Worm (Caenorhabditis elegans) whole organism, L1 larva: Measurements from ENCODE around the gene F26F4.2.

Source experiments
- C04F5.9 ChIP-seq: sonication (generic microtip); optimal IDR thresholded peaks from 2 replicates; lab custom pipeline; 2016; ENCODE audit warnings: missing genetic modification characterization, missing compliant biosample characterization
- C34B4.2 ChIP-seq: sonication (generic microtip); optimal IDR thresholded peaks from 2 replicates; lab custom pipeline; 2017; ENCODE audit warnings: mild to moderate bottlenecking, missing genetic modification characterization, missing compliant biosample characterization
- alr-1 ChIP-seq: fragments of 200-800 bp; sonication (Bioruptor generic); optimal IDR thresholded peaks from 2 replicates; lab custom pipeline; 2018; ENCODE audit warnings: borderline replicate concordance, mild to moderate bottlenecking, missing genetic modification characterization, missing compliant biosample characterization
- aly-2 ChIP-seq: fragments of 150-350 bp; optimal IDR thresholded peaks from 2 replicates; lab custom pipeline; 2014; ENCODE audit warnings: missing biosample characterization, missing genetic modification characterization
- blmp-1 ChIP-seq: fragments of 150-350 bp; optimal IDR thresholded peaks from 2 replicates; lab custom pipeline; 2014; ENCODE audit warnings: missing biosample characterization, missing genetic modification characterization
- ceh-63 ChIP-seq: fragments of 200-800 bp; sonication (Bioruptor generic); optimal IDR thresholded peaks from 2 replicates; lab custom pipeline; 2018; ENCODE audit warnings: mild to moderate bottlenecking, missing genetic modification characterization, missing compliant biosample characterization
- ceh-8 ChIP-seq: fragments of 200-800 bp; sonication (Bioruptor generic); optimal IDR thresholded peaks from 2 replicates; lab custom pipeline; 2018; ENCODE audit warnings: mild to moderate bottlenecking, missing genetic modification characterization, moderate library complexity, missing compliant biosample characterization
- ceh-82 ChIP-seq, 3 experiments: fragments of 150-350 bp in 1 of 3; sonication (generic microtip) in 2 of 3; optimal IDR thresholded peaks; 2 replicates each; lab custom pipeline; 2014 to 2017; ENCODE audit warnings: missing biosample characterization in 3 of 3, missing genetic modification characterization in 3 of 3
- ceh-90 ChIP-seq: sonication (generic microtip); optimal IDR thresholded peaks from 2 replicates; lab custom pipeline; 2016; ENCODE audit warnings: missing genetic modification characterization, missing compliant biosample characterization
- ces-1 ChIP-seq: fragments of 150-350 bp; optimal IDR thresholded peaks from 2 replicates; lab custom pipeline; 2014; ENCODE audit warnings: missing biosample characterization, missing genetic modification reagents, missing genetic modification characterization
- dpl-1 ChIP-seq, 3 experiments: fragments of 150-350 bp in 2 of 3; sonication (generic microtip) in 1 of 3; optimal IDR thresholded peaks; 2 replicates each; lab custom pipeline; 2014 to 2017; ENCODE audit warnings: missing biosample characterization in 3 of 3, missing genetic modification characterization in 3 of 3, missing genetic modification reagents in 3 of 3
- efl-1 ChIP-seq, 4 experiments: fragments of 150-350 bp; optimal IDR thresholded peaks in 3 of 4; peaks in 1 of 4; 1 replicate in 1 of 4; 2 replicates in 3 of 4; lab custom pipeline; 2014; ENCODE audit warnings: missing biosample characterization in 2 of 4, missing genetic modification characterization in 2 of 4, missing genetic modification reagents in 2 of 4
- efl-3 ChIP-seq: fragments of 200-800 bp; sonication (Bioruptor generic); optimal IDR thresholded peaks from 2 replicates; lab custom pipeline; 2018; ENCODE audit warnings: mild to moderate bottlenecking, missing genetic modification characterization, missing compliant biosample characterization
- egl-13 ChIP-seq: sonication (generic microtip); optimal IDR thresholded peaks from 2 replicates; lab custom pipeline; 2016; ENCODE audit warnings: missing genotype, missing genetic modification reagents, missing genetic modification characterization, missing compliant biosample characterization
- egl-27 ChIP-seq, 2 experiments: fragments of 150-350 bp in 1 of 2; sonication (generic microtip); optimal IDR thresholded peaks; 3 replicates each; lab custom pipeline; 2017 to 2018; ENCODE audit warnings: missing biosample characterization in 2 of 2, missing genetic modification characterization in 2 of 2, missing genetic modification reagents in 2 of 2
- elt-3 ChIP-seq, 6 experiments: fragments of 150-350 bp in 1 of 6; sonication (generic microtip); optimal IDR thresholded peaks; 2 replicates each; lab custom pipeline; 2017 to 2018; ENCODE audit warnings: missing biosample characterization in 6 of 6, missing genetic modification characterization in 6 of 6, inconsistent platforms in 1 of 6
- ets-5 ChIP-seq: fragments of 200-800 bp; sonication (Bioruptor generic); IDR thresholded peaks from 2 replicates; pipeline ENCODE4 v1.3.6; 2022; ENCODE audit warnings: missing genetic modification characterization, missing compliant biosample characterization
- fkh-10 ChIP-seq: sonication (generic microtip); optimal IDR thresholded peaks from 2 replicates; lab custom pipeline; 2017; ENCODE audit warnings: missing biosample characterization, missing genetic modification reagents, missing genetic modification characterization
- fkh-8 ChIP-seq: sonication (generic microtip); optimal IDR thresholded peaks from 2 replicates; lab custom pipeline; 2016; ENCODE audit warnings: mild to moderate bottlenecking, missing genetic modification characterization, missing compliant biosample characterization
- grh-1 ChIP-seq: fragments of 200-800 bp; sonication (Bioruptor generic); IDR thresholded peaks from 2 replicates; pipeline ENCODE4 v1.3.6; 2022; ENCODE audit warnings: missing genetic modification reagents, missing genetic modification characterization, missing compliant biosample characterization
- hlh-17 ChIP-seq: fragments of 200-800 bp; sonication (Bioruptor generic); optimal IDR thresholded peaks from 2 replicates; lab custom pipeline; 2018; ENCODE audit warnings: missing genetic modification characterization, mild to moderate bottlenecking, missing compliant biosample characterization, moderate library complexity, borderline replicate concordance
- hpl-2 ChIP-seq: fragments of 150-350 bp; optimal IDR thresholded peaks from 2 replicates; lab custom pipeline; 2014; ENCODE audit warnings: missing biosample characterization, missing genetic modification reagents, missing genetic modification characterization
- irx-1 ChIP-seq: sonication (generic microtip); optimal IDR thresholded peaks from 2 replicates; lab custom pipeline; 2016; ENCODE audit warnings: missing genetic modification characterization, missing compliant biosample characterization
- jun-1 ChIP-seq: fragments of 150-350 bp; optimal IDR thresholded peaks from 2 replicates; lab custom pipeline; 2014; ENCODE audit warnings: missing biosample characterization, missing genetic modification reagents, missing genetic modification characterization
- lin-14 ChIP-seq: fragments of 200-800 bp; sonication (Bioruptor generic); optimal IDR thresholded peaks from 2 replicates; lab custom pipeline; 2018; ENCODE audit warnings: mild to moderate bottlenecking, missing genetic modification characterization, moderate library complexity, missing compliant biosample characterization
- lin-35 ChIP-seq, 2 experiments: fragments of 150-350 bp; optimal IDR thresholded peaks; 2 replicates each; lab custom pipeline; 2014; ENCODE audit warnings: missing biosample characterization in 2 of 2, missing genetic modification characterization in 2 of 2, missing genetic modification reagents in 2 of 2
- lir-3 ChIP-seq: sonication (generic microtip); optimal IDR thresholded peaks from 2 replicates; lab custom pipeline; 2016; ENCODE audit warnings: mild to moderate bottlenecking, missing genetic modification characterization, moderate library complexity, missing compliant biosample characterization; ENCODE audit not compliant: poor library complexity
- lsy-2 ChIP-seq, 2 experiments: fragments of 150-350 bp; optimal IDR thresholded peaks; 2 replicates each; lab custom pipeline; 2014; ENCODE audit warnings: missing biosample characterization in 2 of 2, missing genetic modification characterization in 2 of 2
- mdl-1 ChIP-seq, 2 experiments: fragments of 150-350 bp; optimal IDR thresholded peaks; 2 replicates each; lab custom pipeline; 2014 to 2017; ENCODE audit warnings: missing biosample characterization in 2 of 2, missing genetic modification characterization in 2 of 2, inconsistent platforms in 1 of 2
- mef-2 ChIP-seq: fragments of 150-350 bp; optimal IDR thresholded peaks from 2 replicates; lab custom pipeline; 2014; ENCODE audit warnings: missing biosample characterization, missing genetic modification characterization
- mep-1 ChIP-seq: fragments of 150-350 bp; optimal IDR thresholded peaks from 2 replicates; lab custom pipeline; 2014; ENCODE audit warnings: missing biosample characterization, missing genetic modification characterization
- nhr-11 ChIP-seq: fragments of 150-350 bp; optimal IDR thresholded peaks from 2 replicates; lab custom pipeline; 2014; ENCODE audit warnings: missing biosample characterization, missing genetic modification characterization
- nhr-12 ChIP-seq: sonication (generic microtip); optimal IDR thresholded peaks from 2 replicates; lab custom pipeline; 2017; ENCODE audit warnings: missing biosample characterization, missing genetic modification characterization
- nhr-20 ChIP-seq: sonication (generic microtip); optimal IDR thresholded peaks from 2 replicates; lab custom pipeline; 2016; ENCODE audit warnings: mild to moderate bottlenecking, missing genetic modification characterization, missing compliant biosample characterization
- nhr-47 ChIP-seq: sonication (generic microtip); optimal IDR thresholded peaks from 2 replicates; lab custom pipeline; 2016; ENCODE audit warnings: mild to moderate bottlenecking, missing genetic modification characterization, moderate library complexity, missing compliant biosample characterization
- nhr-71 ChIP-seq: sonication (generic microtip); optimal IDR thresholded peaks from 2 replicates; lab custom pipeline; 2016; ENCODE audit warnings: mild to moderate bottlenecking, missing genetic modification characterization, moderate library complexity, missing compliant biosample characterization
- nhr-76 ChIP-seq: sonication (generic microtip); optimal IDR thresholded peaks from 2 replicates; lab custom pipeline; 2017; ENCODE audit warnings: missing biosample characterization, missing genetic modification characterization
- nhr-77 ChIP-seq: fragments of 150-350 bp; optimal IDR thresholded peaks from 2 replicates; lab custom pipeline; 2014; ENCODE audit warnings: missing biosample characterization, missing genetic modification characterization
- nhr-84 ChIP-seq: sonication (generic microtip); optimal IDR thresholded peaks from 2 replicates; lab custom pipeline; 2017; ENCODE audit warnings: missing biosample characterization, missing genetic modification characterization
- nhr-85 ChIP-seq: sonication (generic microtip); peaks from one replicate; lab custom pipeline; 2016; ENCODE audit warnings: missing genetic modification characterization, inconsistent platforms, missing compliant biosample characterization
- nhr-90 ChIP-seq: sonication (generic microtip); optimal IDR thresholded peaks from 2 replicates; lab custom pipeline; 2016; ENCODE audit warnings: mild to moderate bottlenecking, missing genetic modification characterization, missing compliant biosample characterization; ENCODE audit not compliant: poor library complexity
- pag-3 ChIP-seq: sonication (generic microtip); optimal IDR thresholded peaks from 2 replicates; lab custom pipeline; 2017; ENCODE audit warnings: missing genetic modification characterization, mild to moderate bottlenecking, missing compliant biosample characterization, antibody characterized with exemption, borderline replicate concordance; ENCODE audit not compliant: insufficient read depth
- pax-3 ChIP-seq: fragments of 200-800 bp; sonication (Bioruptor generic); optimal IDR thresholded peaks from 2 replicates; lab custom pipeline; 2018; ENCODE audit warnings: mild to moderate bottlenecking, missing genetic modification characterization, moderate library complexity, missing compliant biosample characterization
- rnt-1 ChIP-seq: sonication (generic microtip); optimal IDR thresholded peaks from 2 replicates; lab custom pipeline; 2016; ENCODE audit warnings: mild to moderate bottlenecking, missing genetic modification characterization, moderate library complexity, missing compliant biosample characterization
- snu-23 ChIP-seq: sonication (generic microtip); optimal IDR thresholded peaks from 2 replicates; lab custom pipeline; 2016; ENCODE audit warnings: missing genetic modification characterization, missing compliant biosample characterization
- sox-4 ChIP-seq: sonication (generic microtip); optimal IDR thresholded peaks from 2 replicates; lab custom pipeline; 2016; ENCODE audit warnings: missing genetic modification characterization, missing compliant biosample characterization
- unc-130 ChIP-seq: fragments of 150-350 bp; optimal IDR thresholded peaks from 2 replicates; lab custom pipeline; 2017; ENCODE audit warnings: missing biosample characterization, missing genetic modification characterization, inconsistent platforms
- unc-86 ChIP-seq: sonication (generic microtip); optimal IDR thresholded peaks from 2 replicates; lab custom pipeline; 2016; ENCODE audit warnings: missing genetic modification characterization, missing compliant biosample characterization
- unc-98 ChIP-seq: fragments of 200-800 bp; sonication (Bioruptor generic); IDR thresholded peaks from 2 replicates; pipeline ENCODE4 v1.3.6; 2022; ENCODE audit warnings: missing genetic modification characterization, missing compliant biosample characterization
- vab-15 ChIP-seq: sonication (generic microtip); optimal IDR thresholded peaks from 2 replicates; lab custom pipeline; 2017; ENCODE audit warnings: missing genotype, mild to moderate bottlenecking, missing genetic modification characterization, missing compliant biosample characterization
- zip-4 ChIP-seq: fragments of 200-800 bp; sonication (Bioruptor generic); optimal IDR thresholded peaks from 2 replicates; lab custom pipeline; 2018; ENCODE audit warnings: mild to moderate bottlenecking, missing genetic modification characterization, moderate library complexity, missing compliant biosample characterization

Gene F26F4.2

DNA sequence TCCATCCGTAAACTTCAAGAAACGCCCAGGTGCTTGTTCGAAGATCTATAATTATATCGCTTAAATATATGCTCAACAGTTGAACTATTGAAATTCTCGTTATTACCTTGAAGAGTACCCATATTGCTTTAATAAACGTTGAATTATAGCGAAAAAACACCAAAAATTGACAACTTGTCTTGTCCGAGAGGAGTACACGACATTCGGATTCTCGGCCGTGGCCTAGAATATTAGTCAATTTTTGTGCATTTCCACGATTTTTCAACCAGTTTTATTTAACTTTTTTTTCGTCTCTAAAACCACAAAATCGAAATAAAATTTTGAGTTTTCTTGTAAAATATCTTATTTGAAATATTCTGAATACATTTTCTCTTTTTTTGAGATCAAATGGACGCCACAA is 1.3 kb downstream of the F26F4.2 start, which contains the start of the genes F26F4.9 and cee-1:
TSS of gene F26F4.9 (minus strand) at position 205 of the 400 bp plus-strand sequence.
TSS of gene cee-1 (plus strand) at position 383 of the 400 bp plus-strand sequence.
- TF ChIP-seq mdl-1 (tag; optimal IDR thresholded peaks at IDR 0.05; lab: Kevin White, UChicago) (no peak), ceh-8 (GFP tag; lab: Kevin White, UChicago) (no peak), nhr-11 (no peak), dpl-1 (GFP tag; optimal IDR thresholded peaks at IDR 0.05; lab: Kevin White, UChicago) (peak; percentile 61 to 76 (median 68)), aly-2 (tag; lab: Kevin White, UChicago) (no peak), elt-3 (tag; optimal IDR thresholded peaks at IDR 0.05; lab: Kevin White, UChicago) (peak in 1 of 6 experiments; percentile 14), efl-1 (optimal IDR thresholded peaks at IDR 0.05; lab: Kevin White, UChicago) (peak; percentile 63 to 79), efl-1 (GFP tag; optimal IDR thresholded peaks at IDR 0.05 in 1 of 2; lab: Kevin White, UChicago) (peak; percentile 78 to 96), fkh-8 (peak; percentile 70), ceh-90 (tag; lab: Kevin White, UChicago) (peak; percentile 90), nhr-76 (no peak), hpl-2 (GFP tag; lab: Kevin White, UChicago) (no peak), nhr-90 (tag; lab: Kevin White, UChicago) (peak; percentile 84), nhr-20 (peak; percentile 74), ets-5 (no peak), fkh-10 (GFP tag; lab: Kevin White, UChicago) (no peak), lin-35 (GFP tag; optimal IDR thresholded peaks at IDR 0.05; lab: Kevin White, UChicago) (peak; percentile 67 to 75), snu-23 (GFP tag; lab: Kevin White, UChicago) (peak; percentile 75), hlh-17 (GFP tag; lab: Kevin White, UChicago) (no peak), nhr-71 (tag; lab: Kevin White, UChicago) (peak; percentile 84), lir-3 (tag; lab: Kevin White, UChicago) (peak; percentile 93), unc-98 (GFP tag; lab: Robert Waterston, UW) (no peak), nhr-77 (tag; lab: Kevin White, UChicago) (no peak), ces-1 (GFP tag; lab: Kevin White, UChicago) (no peak), mef-2 (no peak), sox-4 (peak; percentile 87), lin-14 (GFP tag; lab: Kevin White, UChicago) (peak; percentile 71), zip-4 (GFP tag; lab: Kevin White, UChicago) (peak; percentile 8), C34B4.2 (tag; lab: Kevin White, UChicago) (no peak), unc-130 (tag; lab: Kevin White, UChicago) (no peak), pax-3 (peak; percentile 76), efl-3 (no peak), C04F5.9 (tag; lab: Kevin White, UChicago) (peak; percentile 66), alr-1 (tag; lab: Kevin White, UChicago) (no peak), nhr-12 (tag; lab: Kevin White, UChicago) (no peak), ceh-63 (GFP tag; lab: Kevin White, UChicago) (no peak), blmp-1 (peak; percentile 40), irx-1 (tag; lab: Kevin White, UChicago) (peak; percentile 86), lsy-2 (tag; optimal IDR thresholded peaks at IDR 0.05; lab: Kevin White, UChicago) (peak; percentile 63 to 69), pag-3 (tag; lab: Kevin White, UChicago) (no peak), nhr-85 (tag; lab: Kevin White, UChicago) (peak; percentile 82), unc-86 (tag; lab: Kevin White, UChicago) (peak; percentile 32), jun-1 (no peak), egl-13 (peak; percentile 75), mep-1 (tag; lab: Kevin White, UChicago) (peak; percentile 84), rnt-1 (tag; lab: Kevin White, UChicago) (peak; percentile 96), nhr-47 (tag; lab: Kevin White, UChicago) (peak; percentile 82), grh-1 (GFP tag; lab: Robert Waterston, UW) (no peak), vab-15 (tag; lab: Kevin White, UChicago) (no peak), nhr-84 (no peak), egl-27 (tag; optimal IDR thresholded peaks at IDR 0.05; lab: Kevin White, UChicago) (no peak), ceh-82 (tag; optimal IDR thresholded peaks at IDR 0.05; lab: Kevin White, UChicago) (peak in 2 of 3 experiments; percentile 19 to 47)
